Worm (Caenorhabditis elegans): ENCODE measurements around the gene T04F3.3.

Gene T04F3.3

DNA sequence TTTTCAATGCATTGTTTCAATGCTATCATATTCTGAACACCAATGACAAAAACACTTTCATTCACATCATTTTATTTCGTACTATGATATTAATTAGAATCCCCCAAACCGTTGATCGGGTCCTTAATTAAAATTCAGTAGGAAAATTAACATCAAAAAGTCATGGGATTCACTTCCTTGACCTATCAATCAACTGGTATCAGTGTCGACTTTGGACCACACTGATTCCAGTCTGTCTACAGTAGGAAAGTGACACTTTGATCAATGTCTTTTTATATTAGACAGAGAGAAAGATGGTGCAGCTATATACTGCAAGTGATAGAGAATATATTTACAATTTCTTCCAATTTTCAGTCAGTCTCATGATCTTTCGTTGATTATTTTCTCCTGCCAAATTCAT is 37.6 kb downstream of the T04F3.3 start (continued):
- TF ChIP-seq ztf-7 (tag; optimal IDR thresholded peaks at IDR 0.05) (no peak), nhr-28 (tag; optimal IDR thresholded peaks at IDR 0.05) (peak; percentile 11), egl-27 (tag; optimal IDR thresholded peaks at IDR 0.05) (no peak), nhr-25 (tag; optimal IDR thresholded peaks at IDR 0.05; ENCODE audit: borderline replicate concordance, insufficient read depth) (no peak), F44E2.7 (GFP tag; IDR thresholded peaks at IDR 0.05) (no peak), zip-11 (GFP tag; IDR thresholded peaks at IDR 0.05) (no peak), rbr-2 (tag; optimal IDR thresholded peaks at IDR 0.05) (no peak), lin-15B (tag; optimal IDR thresholded peaks at IDR 0.05) (no peak), mxl-2 (GFP tag; conservative IDR thresholded peaks at IDR 0.05) (no peak), madf-9 (GFP tag; conservative IDR thresholded peaks at IDR 0.05) (no peak), vab-7 (GFP tag; IDR thresholded peaks at IDR 0.05) (no peak), nhr-237 (tag; optimal IDR thresholded peaks at IDR 0.05) (no peak), nhr-76 (tag; optimal IDR thresholded peaks at IDR 0.05) (no peak), sdz-12 (GFP tag; optimal IDR thresholded peaks at IDR 0.05) (no peak), nhr-11 (tag; optimal IDR thresholded peaks at IDR 0.05) (no peak), spr-1 (tag; optimal IDR thresholded peaks at IDR 0.05) (no peak), tag-97 (GFP tag; IDR thresholded peaks at IDR 0.05) (no peak), ctbp-1 (GFP tag; IDR thresholded peaks at IDR 0.05) (no peak), mxl-3 (GFP tag; optimal IDR thresholded peaks at IDR 0.05) (peak; percentile 29)

DNA sequence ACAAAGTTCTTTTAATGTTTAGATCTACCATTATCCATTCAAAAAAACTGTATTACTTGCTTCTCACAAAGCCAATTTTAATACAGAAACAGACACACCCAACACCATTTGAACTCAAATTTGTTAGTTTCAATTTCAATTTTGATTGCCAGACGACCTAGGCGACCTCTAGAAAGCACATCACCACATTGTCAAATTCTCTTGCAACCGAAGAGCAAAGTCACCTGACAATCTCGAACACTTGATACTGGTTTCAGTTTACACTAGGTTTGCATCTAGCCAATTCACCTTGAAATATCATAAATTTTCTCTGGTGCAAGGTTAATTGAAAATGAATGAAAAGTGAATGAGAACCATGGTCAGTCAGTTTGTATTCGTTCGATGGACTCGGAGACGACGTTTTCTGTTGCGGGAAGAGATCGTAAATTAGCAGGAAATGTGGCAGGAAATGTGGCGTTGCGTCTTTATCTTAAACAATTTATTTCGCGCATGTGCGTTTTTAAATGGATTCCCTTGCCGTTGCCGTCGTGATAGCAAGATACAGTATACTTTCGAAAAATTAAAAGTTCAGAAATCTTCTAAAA is 38.6 kb downstream of the T04F3.3 start:
- peak; percentile 12 for TF ChIP-seq hlh-11 (tag; optimal IDR thresholded peaks at IDR 0.05)
- no peak for TF ChIP-seq lin-15B (tag; optimal IDR thresholded peaks at IDR 0.05)
- TF ChIP-seq mxl-3 (GFP tag; optimal IDR thresholded peaks at IDR 0.05), result peak; percentile 70
- peak; percentile 25 for TF ChIP-seq hlh-30 (tag; optimal IDR thresholded peaks at IDR 0.05; ENCODE audit: insufficient read depth)

DNA sequence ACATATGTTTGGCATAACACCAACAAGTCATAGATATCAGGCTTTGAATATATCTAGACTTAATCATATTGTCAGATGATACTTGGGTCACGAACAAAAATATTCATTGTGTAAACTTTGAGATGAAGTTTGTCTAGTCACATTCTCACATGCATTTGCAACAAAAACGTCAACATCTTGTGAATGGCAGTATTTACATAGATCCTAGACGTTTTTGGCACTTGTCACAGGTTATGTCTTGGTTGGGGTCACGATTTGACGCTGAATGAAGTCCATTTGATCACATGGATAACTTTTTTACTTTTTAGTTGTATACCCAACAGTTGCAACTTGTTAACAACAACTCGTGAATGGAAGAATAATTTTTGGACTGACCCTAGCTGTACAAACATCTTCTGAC is 39.6 kb downstream of the T04F3.3 start:
- TF ChIP-seq hlh-30 (tag; optimal IDR thresholded peaks at IDR 0.05; ENCODE audit: insufficient read depth) (peak; percentile 63), dmd-9 (GFP tag; IDR thresholded peaks at IDR 0.05) (no peak)

DNA sequence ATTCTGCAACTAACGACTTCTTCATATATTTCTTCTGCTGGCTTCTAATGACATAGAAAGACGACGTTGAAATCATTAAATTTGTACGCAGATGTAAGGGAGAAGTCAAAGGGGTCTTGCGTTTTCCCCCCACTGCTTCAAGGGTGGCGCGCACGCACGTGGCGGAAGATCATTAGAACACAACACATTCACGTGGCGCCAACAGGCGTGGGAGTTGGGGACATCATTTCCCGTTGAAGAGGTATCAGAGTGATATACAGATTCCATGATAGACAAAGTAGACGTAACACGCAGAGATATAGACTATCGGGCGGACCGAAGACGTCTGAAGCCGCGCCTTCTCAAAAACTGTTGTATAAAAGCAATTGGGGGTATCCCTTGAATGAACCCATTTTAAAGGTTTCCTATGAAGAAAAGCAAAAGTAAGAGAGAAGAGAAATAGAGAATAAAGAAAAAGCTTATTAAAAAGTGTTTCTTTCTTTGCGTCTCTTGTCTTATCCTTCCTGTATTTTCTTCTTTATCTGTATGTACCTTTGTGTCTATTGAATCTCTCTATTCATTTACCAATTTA is 40.6 kb downstream of the T04F3.3 start:
- TF ChIP-seq F26F4.8 (GFP tag; conservative IDR thresholded peaks at IDR 0.05) (no peak), fkh-10 (GFP tag; optimal IDR thresholded peaks at IDR 0.05) (no peak), lin-39 (tag; optimal IDR thresholded peaks at IDR 0.05) (no peak), ZK546.5 (tag; optimal IDR thresholded peaks at IDR 0.05) (no peak), egl-43 (GFP tag; IDR thresholded peaks at IDR 0.05) (no peak), T20F7.1 (GFP tag; optimal IDR thresholded peaks at IDR 0.05) (no peak), nhr-25 (tag; optimal IDR thresholded peaks at IDR 0.05; ENCODE audit: borderline replicate concordance, insufficient read depth) (peak; percentile 72), Y105C5A.15 (GFP tag; IDR thresholded peaks at IDR 0.05) (no peak), nhr-111 (GFP tag; optimal IDR thresholded peaks at IDR 0.05) (no peak), lin-1 (GFP tag; IDR thresholded peaks at IDR 0.05) (no peak; the same call in 1 of the 2 replicates), set-16 (GFP tag; IDR thresholded peaks at IDR 0.05) (no peak), mxl-2 (GFP tag; conservative IDR thresholded peaks at IDR 0.05) (peak; percentile 94), hlh-11 (tag; optimal IDR thresholded peaks at IDR 0.05) (peak; percentile 94), nhr-11 (tag; optimal IDR thresholded peaks at IDR 0.05) (peak; percentile 27), hif-1 (tag; optimal IDR thresholded peaks at IDR 0.05) (no peak), F37D6.2 (tag; optimal IDR thresholded peaks at IDR 0.05) (no peak), ceh-28 (tag; optimal IDR thresholded peaks at IDR 0.05) (no peak), spr-1 (tag; optimal IDR thresholded peaks at IDR 0.05) (peak; percentile 84), fos-1 (tag; optimal IDR thresholded peaks at IDR 0.05) (no peak), ceh-82 (tag; optimal IDR thresholded peaks at IDR 0.05) (no peak), Y5F2A.4 (GFP tag; optimal IDR thresholded peaks at IDR 0.05) (no peak), nhr-6 (tag; optimal IDR thresholded peaks at IDR 0.05) (no peak), mxl-3 (GFP tag; optimal IDR thresholded peaks at IDR 0.05) (peak; percentile 99), unc-130 (GFP tag; optimal IDR thresholded peaks at IDR 0.05) (no peak), tra-1 (GFP tag; IDR thresholded peaks at IDR 0.05) (peak; percentile 74), zip-2 (tag; optimal IDR thresholded peaks at IDR 0.05) (no peak), D1046.2 (GFP tag; IDR thresholded peaks at IDR 0.05) (no peak), F44E2.7 (GFP tag; IDR thresholded peaks at IDR 0.05) (no peak), daf-19 (GFP tag; conservative IDR thresholded peaks at IDR 0.05) (no peak), nhr-28 (tag; optimal IDR thresholded peaks at IDR 0.05) (peak; percentile 32)
